Fruit fly (Drosophila melanogaster) S2 (cell line): Measurements from ENCODE around the gene CG32284.

ENCODE experiments used
- CG8478 ChIP-seq: fragments of >200 bp; optimal IDR thresholded peaks from 2 replicates; lab custom pipeline; 2018
- CTCF ChIP-seq, 2 experiments: fragments of >200 bp; optimal IDR thresholded peaks; 2 replicates each; lab custom pipeline; 2018

dm6 chr3L:3157651-3158050, 28.8 kb upstream of the CG32284 start:
- TF ChIP-seq CG8478 (lab: Kevin White, UChicago), result no peak
- TF ChIP-seq CTCF (optimal IDR thresholded peaks at IDR 0.05; lab: Kevin White, UChicago), result peak; percentile 50 to 59
